Worm (Caenorhabditis elegans) whole organism, young adult: Measurements from ENCODE around the gene vhl-1.

ENCODE experiments used
- attf-5 ChIP-seq: fragments of 200-800 bp; sonication (Bioruptor generic); optimal IDR thresholded peaks from 2 replicates; lab custom pipeline; 2018; ENCODE audit warnings: mild to moderate bottlenecking, missing genetic modification characterization, missing compliant biosample characterization
- tlf-1 ChIP-seq: fragments of 200-800 bp; sonication (Bioruptor generic); optimal IDR thresholded peaks from 2 replicates; lab custom pipeline; 2018; ENCODE audit warnings: mild to moderate bottlenecking, missing genetic modification characterization, missing compliant biosample characterization

DNA sequence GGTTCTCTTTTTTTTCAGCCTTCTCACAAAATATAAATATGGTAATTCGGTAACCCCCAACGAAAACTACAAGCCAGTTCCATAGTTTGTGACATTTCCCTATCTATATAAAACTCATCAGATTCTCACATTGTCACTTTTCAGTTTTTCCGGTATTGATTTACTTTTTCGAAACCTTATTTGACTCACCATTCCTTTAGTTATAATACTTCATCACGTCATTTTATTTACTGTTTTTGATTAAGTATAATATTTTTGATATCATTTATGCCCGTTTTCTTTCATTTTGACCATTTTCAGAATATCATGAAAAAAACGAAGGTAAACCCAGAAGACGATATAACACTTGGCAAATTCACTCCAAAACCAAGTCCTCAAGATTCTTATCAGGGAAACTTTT, 44.7 kb downstream of the vhl-1 start, which contains the start of gene pgp-3:
- TF ChIP-seq tlf-1 (no peak), attf-5 (no peak)
